Fruit fly (Drosophila melanogaster) whole organism, embryonic: ENCODE data around the gene eIF4A.
A peak's percentile ranks its signal among the peaks of the same experiment; 100 is the strongest.

Experiments
- Bgb ChIP-seq: fragments of 200-800 bp; sonication (Bioruptor generic); IDR thresholded peaks from 2 replicates; pipeline ENCODE4 v1.3.6; 2022; ENCODE audit warnings: missing biosample characterization, missing genetic modification characterization; ENCODE audit not compliant: partially characterized antibody
- CG10147 ChIP-seq: fragments of 200-800 bp; sonication (Bioruptor generic); optimal IDR thresholded peaks from 2 replicates; lab custom pipeline; 2019; ENCODE audit warnings: missing biosample characterization, mild to moderate bottlenecking, missing genetic modification characterization, moderate library complexity
- CG10274 ChIP-seq: fragments of 200-800 bp; sonication (Bioruptor generic); optimal IDR thresholded peaks from 3 replicates; lab custom pipeline; 2017; ENCODE audit warnings: missing biosample characterization, mild to moderate bottlenecking, missing genetic modification characterization
- CG13775 ChIP-seq: fragments of 200-800 bp; sonication (Bioruptor generic); optimal IDR thresholded peaks from 3 replicates; lab custom pipeline; 2017; ENCODE audit warnings: missing biosample characterization, mild to moderate bottlenecking, missing genetic modification characterization
- CG14710 ChIP-seq: fragments of 200-800 bp; sonication (Bioruptor generic); optimal IDR thresholded peaks from 3 replicates; lab custom pipeline; 2019; ENCODE audit warnings: missing biosample characterization, mild to moderate bottlenecking, missing genetic modification characterization, moderate library complexity
- CG15601 ChIP-seq: fragments of 200-800 bp; sonication (Bioruptor generic); optimal IDR thresholded peaks from 3 replicates; lab custom pipeline; 2019; ENCODE audit warnings: missing biosample characterization, mild to moderate bottlenecking, missing genetic modification characterization, moderate library complexity
- CG15696 ChIP-seq: fragments of 200-800 bp; sonication (Bioruptor generic); optimal IDR thresholded peaks from 2 replicates; lab custom pipeline; 2019; ENCODE audit warnings: missing biosample characterization, mild to moderate bottlenecking, missing genetic modification characterization, moderate library complexity
- CG17829 ChIP-seq: fragments of 200-800 bp; optimal IDR thresholded peaks from 2 replicates; lab custom pipeline; 2019; ENCODE audit warnings: missing biosample characterization, mild to moderate bottlenecking, missing genetic modification characterization, moderate library complexity
- CG18262 ChIP-seq: fragments of 200-800 bp; optimal IDR thresholded peaks from 3 replicates; lab custom pipeline; 2019; ENCODE audit warnings: missing biosample characterization, mild to moderate bottlenecking, missing genetic modification characterization, moderate library complexity
- CG2199 ChIP-seq: fragments of 200-800 bp; sonication (Bioruptor generic); IDR thresholded peaks from 3 replicates; pipeline ENCODE4 v1.3.6; 2022; ENCODE audit warnings: missing biosample characterization, missing genetic modification characterization
- CG2202 ChIP-seq: fragments of 200-800 bp; sonication (Bioruptor generic); optimal IDR thresholded peaks from 2 replicates; lab custom pipeline; 2018; ENCODE audit warnings: missing biosample characterization, mild to moderate bottlenecking, missing genetic modification characterization
- CG30020 ChIP-seq: fragments of 200-800 bp; optimal IDR thresholded peaks from 2 replicates; lab custom pipeline; 2019; ENCODE audit warnings: missing biosample characterization, mild to moderate bottlenecking, missing genetic modification characterization, moderate library complexity
- CG31388 ChIP-seq: fragments of 200-800 bp; sonication (Bioruptor generic); optimal IDR thresholded peaks from 2 replicates; lab custom pipeline; 2016; ENCODE audit warnings: missing biosample characterization, missing genetic modification characterization
- CG6254 ChIP-seq: fragments of 200-800 bp; sonication (Bioruptor generic); optimal IDR thresholded peaks from 3 replicates; lab custom pipeline; 2017; ENCODE audit warnings: mild to moderate bottlenecking, missing biosample characterization, missing genetic modification reagents, missing genetic modification characterization
- CG6791 ChIP-seq: fragments of 200-800 bp; sonication (Bioruptor generic); IDR thresholded peaks from 3 replicates; pipeline ENCODE4 v1.3.6; 2022; ENCODE audit warnings: missing biosample characterization, missing genetic modification characterization; ENCODE audit not compliant: partially characterized antibody
- CG8281 ChIP-seq: fragments of 200-800 bp; sonication (Bioruptor generic); optimal IDR thresholded peaks from 2 replicates; lab custom pipeline; 2018; ENCODE audit warnings: missing biosample characterization, mild to moderate bottlenecking, missing genetic modification characterization, moderate library complexity
- CG9437 ChIP-seq: fragments of 200-800 bp; sonication (Bioruptor generic); optimal IDR thresholded peaks from 2 replicates; lab custom pipeline; 2018; ENCODE audit warnings: missing biosample characterization, mild to moderate bottlenecking, missing genetic modification characterization
- CoRest ChIP-seq: fragments of 200-800 bp; sonication (Bioruptor generic); optimal IDR thresholded peaks from 3 replicates; lab custom pipeline; 2018; ENCODE audit warnings: missing biosample characterization, mild to moderate bottlenecking, missing genetic modification characterization, moderate library complexity
- D ChIP-seq, 2 experiments: fragments of 200-800 bp in 1 of 2; fragments of >200 bp in 1 of 2; sonication (Bioruptor generic) in 1 of 2; optimal IDR thresholded peaks; 2 replicates in 1 of 2; 3 replicates in 1 of 2; lab custom pipeline; 2017; ENCODE audit warnings: mild to moderate bottlenecking in 1 of 2, missing biosample characterization in 1 of 2, missing genetic modification characterization in 1 of 2, missing genetic modification reagents in 1 of 2
- D19A ChIP-seq: fragments of 200-800 bp; optimal IDR thresholded peaks from 3 replicates; lab custom pipeline; 2019; ENCODE audit warnings: missing biosample characterization, mild to moderate bottlenecking, missing genetic modification characterization, moderate library complexity
- GATAe ChIP-seq: fragments of 200-800 bp; sonication (Bioruptor generic); conservative IDR thresholded peaks from 2 replicates; pipeline ENCODE4 v1.3.6; 2022; ENCODE audit warnings: missing biosample characterization, missing genetic modification characterization
- HLHmδ ChIP-seq: fragments of 200-800 bp; sonication (Bioruptor generic); optimal IDR thresholded peaks from 2 replicates; lab custom pipeline; 2018; ENCODE audit warnings: missing biosample characterization, mild to moderate bottlenecking, missing genetic modification characterization, moderate library complexity
- Med ChIP-seq: fragments of 200-800 bp; sonication (Bioruptor generic); peaks from one replicate; lab custom pipeline; 2016; ENCODE audit warnings: missing biosample characterization, missing genetic modification characterization, mild to moderate bottlenecking, inconsistent platforms, moderate library complexity
- Nf-YC ChIP-seq: fragments of 200-800 bp; optimal IDR thresholded peaks from 3 replicates; lab custom pipeline; 2019; ENCODE audit warnings: missing biosample characterization, mild to moderate bottlenecking, missing genetic modification characterization, moderate library complexity
- Xbp1 ChIP-seq: fragments of 200-800 bp; sonication (Bioruptor generic); optimal IDR thresholded peaks from 3 replicates; lab custom pipeline; 2016; ENCODE audit warnings: missing biosample characterization, mild to moderate bottlenecking, missing genetic modification characterization
- Xrp1 ChIP-seq: fragments of 200-800 bp; sonication (Bioruptor generic); IDR thresholded peaks from 2 replicates; pipeline ENCODE4 v1.3.6; 2022; ENCODE audit warnings: missing biosample characterization, missing genetic modification characterization
- ash1 ChIP-seq: fragments of 200-800 bp; sonication (Bioruptor generic); optimal IDR thresholded peaks from 2 replicates; lab custom pipeline; 2018; ENCODE audit warnings: missing biosample characterization, mild to moderate bottlenecking, missing genetic modification characterization
- chif ChIP-seq, 2 experiments: fragments of 200-800 bp; sonication (Bioruptor generic); optimal IDR thresholded peaks; 3 replicates each; lab custom pipeline; 2016; ENCODE audit warnings: missing biosample characterization in 2 of 2, missing genetic modification characterization in 2 of 2
- chn ChIP-seq: fragments of 200-800 bp; sonication (Bioruptor generic); optimal IDR thresholded peaks from 2 replicates; lab custom pipeline; 2016; ENCODE audit warnings: missing biosample characterization, missing genetic modification characterization
- croc ChIP-seq: fragments of 200-800 bp; sonication (Bioruptor generic); conservative IDR thresholded peaks from 3 replicates; pipeline ENCODE4 v1.3.6; 2022; ENCODE audit warnings: missing biosample characterization, missing genetic modification characterization
- ewg ChIP-seq: fragments of 200-800 bp; sonication (Bioruptor generic); optimal IDR thresholded peaks from 3 replicates; lab custom pipeline; 2017; ENCODE audit warnings: mild to moderate bottlenecking, missing biosample characterization, missing genetic modification reagents, missing genetic modification characterization
- gce ChIP-seq: fragments of 200-800 bp; sonication (Bioruptor generic); IDR thresholded peaks from 3 replicates; pipeline ENCODE4 v1.3.6; 2022; ENCODE audit warnings: missing biosample characterization, missing genetic modification characterization
- gem ChIP-seq: fragments of 200-800 bp; sonication (Bioruptor generic); optimal IDR thresholded peaks from 2 replicates; lab custom pipeline; 2019; ENCODE audit warnings: missing biosample characterization, mild to moderate bottlenecking, missing genetic modification characterization, moderate library complexity
- lab ChIP-seq: fragments of 200-800 bp; sonication (Bioruptor generic); optimal IDR thresholded peaks from 3 replicates; lab custom pipeline; 2017; ENCODE audit warnings: missing biosample characterization, missing genetic modification characterization, mild to moderate bottlenecking, moderate library complexity, missing genetic modification reagents
- lola ChIP-seq, 3 experiments: fragments of >200 bp in 2 of 3; fragments of 200-800 bp in 1 of 3; sonication (Bioruptor generic) in 1 of 3; optimal IDR thresholded peaks; 2 replicates each; lab custom pipeline; 2017 to 2019; ENCODE audit warnings: missing biosample characterization in 3 of 3, missing genetic modification characterization in 3 of 3, mild to moderate bottlenecking in 1 of 3, moderate library complexity in 1 of 3
- org-1 ChIP-seq: fragments of 200-800 bp; sonication (Bioruptor generic); optimal IDR thresholded peaks from 2 replicates; lab custom pipeline; 2017; ENCODE audit warnings: missing biosample characterization, missing genetic modification characterization
- prd ChIP-seq, 3 experiments: fragments of >200 bp in 2 of 3; fragments of 200-800 bp in 1 of 3; sonication (Bioruptor generic) in 1 of 3; optimal IDR thresholded peaks in 2 of 3; IDR thresholded peaks in 1 of 3; 2 replicates in 2 of 3; 3 replicates in 1 of 3; pipeline versions ENCODE4 v1.3.6 to Lab custom; 2017 to 2022; ENCODE audit warnings: missing biosample characterization in 1 of 3, missing genetic modification characterization in 1 of 3
- sc ChIP-seq, 3 experiments: fragments of >200 bp in 2 of 3; fragments of 200-800 bp in 1 of 3; sonication (Bioruptor generic) in 1 of 3; optimal IDR thresholded peaks; 2 replicates in 2 of 3; 3 replicates in 1 of 3; lab custom pipeline; 2017; ENCODE audit warnings: mild to moderate bottlenecking in 1 of 3, missing biosample characterization in 1 of 3, missing genetic modification characterization in 1 of 3, missing genetic modification reagents in 1 of 3
- scrt ChIP-seq: fragments of 200-800 bp; sonication (Bioruptor generic); optimal IDR thresholded peaks from 2 replicates; lab custom pipeline; 2018; ENCODE audit warnings: missing biosample characterization, mild to moderate bottlenecking, missing genetic modification characterization, moderate library complexity
- sisA ChIP-seq: fragments of 200-800 bp; sonication (Bioruptor generic); IDR thresholded peaks from 2 replicates; pipeline ENCODE4 v1.3.6; 2022; ENCODE audit warnings: missing biosample characterization, missing genetic modification characterization
- trem ChIP-seq: fragments of 200-800 bp; optimal IDR thresholded peaks from 3 replicates; lab custom pipeline; 2019; ENCODE audit warnings: missing biosample characterization, mild to moderate bottlenecking, missing genetic modification characterization, moderate library complexity
- zen ChIP-seq: fragments of 200-800 bp; sonication (Bioruptor generic); optimal IDR thresholded peaks from 3 replicates; lab custom pipeline; 2018; ENCODE audit warnings: missing biosample characterization, mild to moderate bottlenecking, missing genetic modification characterization, moderate library complexity
- zfh1 ChIP-seq: fragments of 200-800 bp; sonication (Bioruptor generic); IDR thresholded peaks from 3 replicates; pipeline ENCODE4 v1.3.6; 2022; ENCODE audit warnings: missing biosample characterization, missing genetic modification characterization

Gene eIF4A

DNA sequence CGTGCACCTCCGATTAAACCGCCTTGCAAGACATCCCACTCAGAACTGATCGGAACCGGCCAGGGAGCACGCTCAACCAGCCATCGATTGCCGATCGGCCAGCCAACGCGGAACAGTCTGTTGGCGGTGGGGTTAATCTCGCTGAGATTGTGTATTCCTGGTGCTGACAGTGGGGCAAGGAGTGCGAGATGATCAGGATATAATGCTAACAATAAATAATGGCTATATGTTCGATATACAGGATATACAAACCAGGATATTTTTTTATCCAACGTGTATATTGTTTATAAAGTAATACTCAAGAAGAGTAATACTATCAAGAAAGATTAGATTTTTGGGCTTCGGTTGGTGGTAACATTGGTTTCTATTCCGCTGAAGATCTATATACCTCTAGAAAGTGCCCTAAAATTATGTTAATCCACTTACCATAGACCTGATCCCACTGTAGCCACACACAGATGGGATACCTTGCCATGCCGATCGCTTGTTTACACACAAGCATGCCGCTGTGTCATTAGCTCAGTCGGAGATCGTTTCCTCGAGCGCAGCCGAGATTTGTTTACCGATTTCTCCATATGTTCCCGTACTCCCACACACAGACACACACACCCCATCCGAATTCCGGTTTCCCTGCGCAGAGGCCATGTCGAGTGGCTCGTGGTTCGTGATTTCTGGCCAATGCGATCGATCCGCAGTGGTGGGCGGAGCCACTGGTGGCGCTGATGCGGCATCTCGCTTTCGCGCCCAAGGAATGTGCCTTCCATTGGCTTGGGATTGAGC is 38.0 kb downstream of the eIF4A start, which contains the start of gene H2.0 (continued):
- peak; percentile 26 for TF ChIP-seq Med (GFP tag; lab: Kevin White, UChicago)
- no peak for TF ChIP-seq ash1 (GFP tag; lab: Kevin White, UChicago)
- TF ChIP-seq CG30020 (tag; lab: Kevin White, UChicago), result no peak
- peak; percentile 52 for TF ChIP-seq CG17829 (tag; lab: Kevin White, UChicago)
- TF ChIP-seq zen (tag; lab: Kevin White, UChicago), result peak; percentile 20
- no peak for TF ChIP-seq CG8281 (tag; lab: Kevin White, UChicago)
- peak; percentile 38 for TF ChIP-seq CoRest
- peak; percentile 14 for TF ChIP-seq ewg (GFP tag; lab: Kevin White, UChicago)
- peak; percentile 30 for TF ChIP-seq chn
- TF ChIP-seq sc (optimal IDR thresholded peaks at IDR 0.05; lab: Kevin White, UChicago), result no peak
- peak; percentile 37 for TF ChIP-seq sc (GFP tag; optimal IDR thresholded peaks at IDR 0.05; lab: Kevin White, UChicago)
- no peak for TF ChIP-seq GATAe (GFP tag; lab: Robert Waterston, UW)
- peak; percentile 97 for TF ChIP-seq Nf-YC (tag; lab: Kevin White, UChicago)
- no peak for TF ChIP-seq CG6254 (GFP tag; lab: Kevin White, UChicago)
- TF ChIP-seq gem (tag; lab: Kevin White, UChicago), result peak; percentile 68
- peak; percentile 25 for TF ChIP-seq CG13775
- no peak for TF ChIP-seq scrt (GFP tag; lab: Kevin White, UChicago)
- 0 out of 2 replicates have a peak, but pooled peaks have one; percentile 10 for TF ChIP-seq Bgb (GFP tag; lab: Robert Waterston, UW)
- TF ChIP-seq org-1 (GFP tag; lab: Kevin White, UChicago), result peak; percentile 39
- no peak for TF ChIP-seq CG6791 (GFP tag; lab: Robert Waterston, UW)
- peak in 1 of 3 experiments; percentile 65 for TF ChIP-seq lola (GFP tag; optimal IDR thresholded peaks at IDR 0.05; lab: Kevin White, UChicago)
- 0 out of 3 replicates have a peak, but pooled peaks have one; percentile 23 for TF ChIP-seq zfh1 (GFP tag; lab: Robert Waterston, UW)
- TF ChIP-seq CG31388 (GFP tag; lab: Kevin White, UChicago), result no peak
- TF ChIP-seq prd (optimal IDR thresholded peaks at IDR 0.05; lab: Kevin White, UChicago), result no peak
- peak; percentile 50; the same call in 2 of the 3 replicates for TF ChIP-seq prd (GFP tag; IDR thresholded peaks at IDR 0.05; lab: Robert Waterston, UW)
- TF ChIP-seq chif (GFP tag; optimal IDR thresholded peaks at IDR 0.05; lab: Kevin White, UChicago), result peak in 1 of 2 experiments; percentile 49
- peak; percentile 8 for TF ChIP-seq CG2202 (tag; lab: Kevin White, UChicago)
- TF ChIP-seq HLHmδ (GFP tag; lab: Kevin White, UChicago), result peak; percentile 79

dm6 chr2L:6020535-6020934 is 39.0 kb downstream of the eIF4A start, which contains the start of gene CG13996:
Gene CG13996, plus strand, starts transcription at chr2L:6020835.
- TF ChIP-seq lab (GFP tag; lab: Kevin White, UChicago), result no peak

DNA sequence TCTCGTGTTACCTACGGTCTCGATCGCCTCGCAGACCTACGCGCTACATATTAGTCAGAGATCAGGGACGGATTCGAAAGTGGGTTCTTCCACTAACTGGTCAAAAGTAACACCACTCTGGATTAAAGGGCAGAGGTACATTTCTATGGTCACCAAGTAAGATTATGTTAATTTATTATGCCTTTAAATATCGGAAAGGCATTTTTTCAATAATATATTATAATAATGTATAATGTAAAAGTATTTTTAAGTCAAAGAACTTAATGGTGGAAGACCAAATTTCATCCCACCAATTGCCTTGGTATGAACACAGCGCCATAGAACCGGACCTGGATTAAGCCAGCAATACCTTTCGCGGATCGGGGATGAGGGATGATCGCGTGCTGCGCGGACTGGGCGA is 41.2 kb downstream of the eIF4A start:
- TF ChIP-seq CG10274 (GFP tag; lab: Kevin White, UChicago), result no peak
- TF ChIP-seq trem (tag; lab: Kevin White, UChicago), result peak; percentile 7
- TF ChIP-seq CG15696 (tag; lab: Kevin White, UChicago), result peak; percentile 65
- TF ChIP-seq Xbp1, result peak; percentile 3
- peak in 1 of 3 experiments; percentile 58 for TF ChIP-seq lola (GFP tag; optimal IDR thresholded peaks at IDR 0.05; lab: Kevin White, UChicago)
- TF ChIP-seq CG9437 (GFP tag; lab: Kevin White, UChicago), result no peak
- peak; percentile 71 for TF ChIP-seq CG18262 (tag; lab: Kevin White, UChicago)
- TF ChIP-seq sisA (GFP tag; lab: Robert Waterston, UW), result 0 out of 2 replicates have a peak, but pooled peaks have one; percentile 27
- TF ChIP-seq CG2199 (GFP tag; lab: Robert Waterston, UW), result no peak
- TF ChIP-seq CG10147 (GFP tag; lab: Kevin White, UChicago), result no peak
- peak; percentile 62 for TF ChIP-seq Xrp1 (GFP tag; lab: Robert Waterston, UW)
- peak; percentile 44 for TF ChIP-seq D19A
- TF ChIP-seq D (optimal IDR thresholded peaks at IDR 0.05; lab: Kevin White, UChicago), result no peak
- peak; percentile 10 for TF ChIP-seq D (GFP tag; optimal IDR thresholded peaks at IDR 0.05; lab: Kevin White, UChicago)
- TF ChIP-seq CG15601 (tag; lab: Kevin White, UChicago), result peak; percentile 17
- TF ChIP-seq gce (GFP tag; lab: Robert Waterston, UW), result no peak
- TF ChIP-seq lab (GFP tag; lab: Kevin White, UChicago), result peak; percentile 4
- TF ChIP-seq croc (GFP tag; lab: Robert Waterston, UW), result peak; percentile 33; the same call in 1 of the 3 replicates
- peak; percentile 54 for TF ChIP-seq CG14710 (tag; lab: Kevin White, UChicago)
